Worm (Caenorhabditis elegans): ENCODE measurements around the gene rnp-3.
"Not testable (repeated sequence)": the region's sequence is repeated elsewhere in the genome, so short reads cannot be mapped to it uniquely, and the experiment has no call there.

rnp-3 gene

DNA sequence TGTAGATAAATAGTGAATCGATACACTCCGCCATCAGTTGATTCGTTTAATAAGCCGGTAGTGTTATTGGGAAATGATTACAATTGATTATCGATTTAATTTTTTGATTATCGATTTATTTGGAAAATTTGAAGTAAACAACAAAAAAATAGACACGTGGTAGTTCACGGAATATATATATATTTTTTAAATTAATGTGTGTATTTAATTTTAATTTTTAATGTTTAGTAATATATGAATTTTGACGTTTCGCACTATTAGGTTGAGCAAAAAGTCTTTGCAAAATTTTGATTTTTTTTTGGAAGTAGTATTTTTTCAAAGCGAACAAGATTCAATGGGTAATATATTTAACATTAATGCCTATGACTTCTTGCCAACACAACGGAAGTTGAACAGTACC is 30.9 kb upstream of the rnp-3 start, which contains the start of gene F49F1.12:
Gene F49F1.12, minus strand, starts transcription at position 101 of the 400 bp plus-strand sequence.
- not testable (repeated sequence) for TF ChIP-seq tra-4 (tag; optimal IDR thresholded peaks at IDR 0.05); ama-1 (optimal IDR thresholded peaks at IDR 0.05); B0310.2 (tag; optimal IDR thresholded peaks at IDR 0.05)

DNA sequence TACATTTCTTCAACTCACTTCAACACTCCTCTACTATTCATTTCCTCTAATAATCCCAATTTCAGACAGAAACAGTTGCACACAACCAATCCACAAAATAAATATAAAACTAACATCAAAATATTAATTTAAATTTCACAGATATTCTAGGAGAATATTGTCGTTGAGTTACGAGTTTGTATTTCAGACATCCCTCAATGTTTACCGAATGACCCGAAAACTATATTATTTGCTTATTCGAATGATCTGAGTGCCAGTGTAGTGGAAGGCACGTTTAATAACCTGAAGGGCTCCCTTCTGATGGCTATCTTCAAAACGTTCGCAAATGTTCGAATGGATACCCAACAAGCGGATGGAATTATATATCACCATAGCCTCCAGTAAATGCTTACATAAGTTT is 29.1 kb upstream of the rnp-3 start, which contains the start of gene R07C12.3:
Gene R07C12.3, plus strand, starts transcription at position 301 of the 400 bp plus-strand sequence.
- no peak for TF ChIP-seq aly-1 (tag; optimal IDR thresholded peaks at IDR 0.05)
- no peak for TF ChIP-seq scrt-1 (GFP tag; IDR thresholded peaks at IDR 0.05)
- TF ChIP-seq F13C5.2 (tag; optimal IDR thresholded peaks at IDR 0.05) = no peak

DNA sequence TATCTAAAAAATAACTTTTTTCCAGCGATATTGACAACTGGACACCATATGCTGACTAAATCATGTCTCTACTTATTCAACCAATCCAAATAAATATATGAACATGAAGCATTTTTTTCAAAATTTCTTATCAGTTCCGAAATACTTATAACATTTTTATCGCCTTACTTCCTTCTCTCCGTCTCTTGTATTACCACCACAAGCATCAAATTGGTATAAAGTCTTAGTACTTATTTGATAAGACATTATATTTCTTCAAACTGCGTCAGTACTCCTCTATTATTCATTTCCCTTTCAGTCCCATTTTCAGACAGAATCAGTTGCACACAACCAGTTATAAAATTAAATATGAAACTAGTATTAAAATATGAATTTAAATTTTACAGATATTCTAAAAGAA is 26.0 kb upstream of the rnp-3 start:
- no peak for TF ChIP-seq sea-1 (GFP tag; conservative IDR thresholded peaks at IDR 0.05)
- TF ChIP-seq ceh-13 (GFP tag; optimal IDR thresholded peaks at IDR 0.05) = no peak
- TF ChIP-seq B0310.2 (tag; optimal IDR thresholded peaks at IDR 0.05) = no peak
- no peak for TF ChIP-seq scrt-1 (GFP tag; IDR thresholded peaks at IDR 0.05)
- TF ChIP-seq flt-1 (GFP tag; IDR thresholded peaks at IDR 0.05) = no peak
- no peak for TF ChIP-seq aly-1 (tag; optimal IDR thresholded peaks at IDR 0.05)
- no peak for TF ChIP-seq F13C5.2 (tag; optimal IDR thresholded peaks at IDR 0.05)
- no peak for TF ChIP-seq tbx-37 (GFP tag; conservative IDR thresholded peaks at IDR 0.05)
- TF ChIP-seq pes-1 (GFP tag; IDR thresholded peaks at IDR 0.05) = no peak
- TF ChIP-seq tra-4 (tag; optimal IDR thresholded peaks at IDR 0.05) = no peak
- no peak for TF ChIP-seq tbx-11 (GFP tag; IDR thresholded peaks at IDR 0.05)
- no peak for TF ChIP-seq ceh-36 (tag; optimal IDR thresholded peaks at IDR 0.05)
- no peak for TF ChIP-seq hnd-1 (tag; optimal IDR thresholded peaks at IDR 0.05)
- no peak for TF ChIP-seq hmg-4 (GFP tag; optimal IDR thresholded peaks at IDR 0.05)
- no peak for TF ChIP-seq ets-7 (tag; optimal IDR thresholded peaks at IDR 0.05)
- no peak for TF ChIP-seq ama-1 (optimal IDR thresholded peaks at IDR 0.05)

DNA sequence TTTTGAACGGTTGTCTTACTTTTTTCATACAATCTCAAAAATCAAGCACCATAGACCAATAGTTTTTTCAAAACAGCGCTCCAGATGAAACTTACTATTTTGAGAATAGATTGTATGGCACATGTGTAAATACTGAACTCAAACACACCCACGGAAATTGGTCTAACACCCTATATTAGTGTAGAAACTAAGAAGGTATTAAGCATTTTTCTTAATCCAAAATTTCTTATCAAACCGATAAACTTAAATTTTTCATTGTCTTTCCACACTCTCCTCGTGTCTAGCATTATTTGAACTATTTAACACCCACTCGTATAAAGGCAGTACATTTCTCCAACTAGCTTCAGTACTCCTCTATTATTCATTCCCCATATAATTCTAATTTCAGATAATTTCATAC is 23.8 kb upstream of the rnp-3 start:
- TF ChIP-seq scrt-1 (GFP tag; IDR thresholded peaks at IDR 0.05) = no peak

DNA sequence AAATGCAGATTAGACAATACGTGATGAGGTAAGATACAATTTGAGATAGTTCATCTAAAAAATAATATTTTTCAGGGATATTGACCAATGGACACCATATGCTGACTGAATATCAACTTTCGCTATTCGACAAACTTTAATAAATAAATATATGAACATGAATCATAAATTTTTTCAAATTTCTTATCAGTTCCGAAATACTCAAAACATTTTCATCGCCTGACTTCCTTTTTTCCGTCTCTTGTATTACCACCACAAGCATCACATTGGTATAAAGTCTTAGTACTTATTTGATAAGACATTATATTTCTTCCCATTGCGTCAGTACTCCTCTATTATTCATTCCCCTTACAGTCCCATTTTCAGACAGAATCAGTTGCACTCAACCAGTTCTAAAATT is 21.7 kb upstream of the rnp-3 start, which contains the start of the genes K08D10.10 and R07C12.1:
Gene K08D10.10, plus strand, starts transcription at position 93 of the 400 bp plus-strand sequence.
Gene R07C12.1, plus strand, starts transcription at position 314 of the 400 bp plus-strand sequence.
- TF ChIP-seq aly-1 (tag; optimal IDR thresholded peaks at IDR 0.05) (no peak), ceh-36 (tag; optimal IDR thresholded peaks at IDR 0.05) (no peak)

DNA sequence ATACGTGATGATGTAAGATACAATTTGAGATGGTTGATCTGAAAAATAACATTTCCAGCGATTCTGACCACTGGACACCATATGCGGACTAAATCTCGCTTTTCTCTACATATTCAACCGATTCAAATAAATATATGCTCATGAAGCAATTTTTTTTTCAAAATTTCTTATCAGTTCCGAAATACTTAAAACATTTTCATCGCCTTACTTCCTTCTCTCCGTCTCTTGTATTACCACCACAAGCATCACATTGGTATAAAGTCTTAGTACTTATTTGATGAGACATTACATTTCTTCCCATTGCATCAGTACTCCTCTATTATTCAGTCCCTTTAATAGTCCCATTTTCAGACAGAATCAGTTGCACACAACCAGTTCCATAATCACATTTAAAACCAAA is 19.2 kb upstream of the rnp-3 start, which contains the start of gene K08D10.14:
Gene K08D10.14, plus strand, starts transcription at position 301 of the 400 bp plus-strand sequence.
- no peak for TF ChIP-seq hmg-4 (GFP tag; optimal IDR thresholded peaks at IDR 0.05)
- no peak for TF ChIP-seq ets-7 (tag; optimal IDR thresholded peaks at IDR 0.05)
- TF ChIP-seq B0310.2 (tag; optimal IDR thresholded peaks at IDR 0.05) = no peak
- no peak for TF ChIP-seq tbx-37 (GFP tag; conservative IDR thresholded peaks at IDR 0.05)
- no peak for TF ChIP-seq tra-4 (tag; optimal IDR thresholded peaks at IDR 0.05)
- no peak for TF ChIP-seq ceh-36 (tag; optimal IDR thresholded peaks at IDR 0.05)
- no peak for TF ChIP-seq ceh-13 (GFP tag; optimal IDR thresholded peaks at IDR 0.05)
- TF ChIP-seq hmbx-1 (tag; optimal IDR thresholded peaks at IDR 0.05) = no peak
- no peak for TF ChIP-seq scrt-1 (GFP tag; IDR thresholded peaks at IDR 0.05)
- TF ChIP-seq flt-1 (GFP tag; IDR thresholded peaks at IDR 0.05) = no peak
- no peak for TF ChIP-seq F13C5.2 (tag; optimal IDR thresholded peaks at IDR 0.05)
- no peak for TF ChIP-seq sea-1 (GFP tag; conservative IDR thresholded peaks at IDR 0.05)
- TF ChIP-seq pes-1 (GFP tag; IDR thresholded peaks at IDR 0.05) = no peak
- TF ChIP-seq tbx-11 (GFP tag; IDR thresholded peaks at IDR 0.05) = no peak
- no peak for TF ChIP-seq ama-1 (optimal IDR thresholded peaks at IDR 0.05)
- TF ChIP-seq hnd-1 (tag; optimal IDR thresholded peaks at IDR 0.05) = no peak
- TF ChIP-seq aly-1 (tag; optimal IDR thresholded peaks at IDR 0.05) = no peak

DNA sequence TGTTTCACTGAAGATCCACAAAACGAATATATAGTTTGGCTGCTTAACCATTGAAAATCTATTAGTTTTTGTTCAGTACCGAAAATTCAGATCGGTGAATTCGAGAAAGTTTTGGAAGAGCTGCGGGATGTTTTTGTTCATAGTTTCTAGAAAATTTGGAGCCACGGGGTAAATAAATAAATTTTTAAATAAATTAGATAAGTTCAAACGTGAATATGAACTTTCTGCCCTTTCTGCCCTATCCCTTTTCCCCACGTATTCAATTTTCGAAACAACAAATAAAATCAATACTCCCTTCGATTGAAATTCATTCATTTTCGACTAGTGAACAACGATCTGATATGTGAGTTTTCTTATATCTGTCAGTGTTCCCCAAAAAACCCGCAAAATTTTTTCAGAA is 11.8 kb upstream of the rnp-3 start, which contains the start of gene scrm-5:
Gene scrm-5, plus strand, starts transcription at position 301 of the 400 bp plus-strand sequence.
- TF ChIP-seq scrt-1 (GFP tag; IDR thresholded peaks at IDR 0.05) (no peak), hmbx-1 (tag; optimal IDR thresholded peaks at IDR 0.05) (no peak), sea-1 (GFP tag; conservative IDR thresholded peaks at IDR 0.05) (no peak), ceh-36 (tag; optimal IDR thresholded peaks at IDR 0.05) (no peak), hmg-4 (GFP tag; optimal IDR thresholded peaks at IDR 0.05) (no peak), pes-1 (GFP tag; IDR thresholded peaks at IDR 0.05) (no peak), ets-7 (tag; optimal IDR thresholded peaks at IDR 0.05) (no peak)

DNA sequence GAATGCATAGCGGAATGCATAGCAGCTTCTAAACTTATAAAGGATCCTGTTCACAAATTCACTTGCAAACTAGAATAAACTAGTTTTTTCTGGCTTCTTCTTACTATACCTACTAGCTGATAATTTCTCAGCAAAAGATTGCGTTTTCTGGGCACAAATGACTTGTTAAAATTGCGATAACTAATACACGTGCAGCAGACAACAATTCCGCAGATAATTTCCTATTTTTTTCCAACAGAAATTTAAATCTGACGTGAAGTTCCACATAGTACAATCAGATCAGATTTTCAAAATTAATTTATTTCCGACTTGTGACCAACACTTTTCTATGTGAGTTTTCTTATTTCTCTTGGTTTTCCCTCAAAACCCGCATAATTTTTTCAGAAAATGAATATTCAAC is 9.5 kb upstream of the rnp-3 start, which contains the start of gene scrm-8:
Gene scrm-8, plus strand, starts transcription at position 301 of the 400 bp plus-strand sequence.
- TF ChIP-seq ceh-36 (tag; optimal IDR thresholded peaks at IDR 0.05) = no peak
- TF ChIP-seq sea-1 (GFP tag; conservative IDR thresholded peaks at IDR 0.05) = no peak
- no peak for TF ChIP-seq tbx-37 (GFP tag; conservative IDR thresholded peaks at IDR 0.05)
- TF ChIP-seq ceh-13 (GFP tag; optimal IDR thresholded peaks at IDR 0.05) = no peak
- TF ChIP-seq ets-7 (tag; optimal IDR thresholded peaks at IDR 0.05) = no peak
- TF ChIP-seq tbx-11 (GFP tag; IDR thresholded peaks at IDR 0.05) = no peak
- TF ChIP-seq F13C5.2 (tag; optimal IDR thresholded peaks at IDR 0.05) = no peak
- TF ChIP-seq ama-1 (optimal IDR thresholded peaks at IDR 0.05) = no peak
- no peak for TF ChIP-seq flt-1 (GFP tag; IDR thresholded peaks at IDR 0.05)
- no peak for TF ChIP-seq hmg-4 (GFP tag; optimal IDR thresholded peaks at IDR 0.05)
- no peak for TF ChIP-seq B0310.2 (tag; optimal IDR thresholded peaks at IDR 0.05)
- TF ChIP-seq tra-4 (tag; optimal IDR thresholded peaks at IDR 0.05) = no peak
- TF ChIP-seq aly-1 (tag; optimal IDR thresholded peaks at IDR 0.05) = no peak
- TF ChIP-seq hmbx-1 (tag; optimal IDR thresholded peaks at IDR 0.05) = no peak
- TF ChIP-seq scrt-1 (GFP tag; IDR thresholded peaks at IDR 0.05) = no peak

Measured in whole organism, early embryonic.